Fruit fly (Drosophila melanogaster): ENCODE data around the gene pst.

pst gene

DNA sequence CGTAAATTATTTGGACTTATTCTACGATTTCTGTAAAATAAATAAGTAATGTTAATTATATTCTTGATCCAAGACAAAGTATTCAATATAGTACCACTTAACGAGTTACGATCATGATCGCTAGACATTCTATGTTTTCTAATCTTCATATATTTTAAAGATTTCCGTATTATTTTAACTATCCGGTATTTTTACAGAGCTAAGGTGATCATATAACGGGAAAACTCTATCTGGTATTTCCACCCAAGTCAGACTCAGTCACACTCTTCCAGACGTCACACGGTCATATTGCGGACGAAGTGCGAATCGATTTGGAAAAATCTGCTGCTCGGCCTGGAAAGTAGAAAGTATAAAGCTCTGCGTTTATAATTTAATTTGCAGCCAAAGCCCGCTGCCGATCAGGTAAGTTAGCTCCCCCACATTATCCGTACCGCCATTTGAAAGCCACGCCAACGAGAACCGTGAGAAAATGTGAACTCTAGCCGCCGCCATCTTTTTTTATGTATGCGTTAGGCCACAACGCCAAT, 20.8 kb downstream of the pst start, which contains the start of the genes lark and eco:
Gene lark, plus strand, starts transcription at position 51 of the 527 bp plus-strand sequence.
Gene eco, minus strand, starts transcription at position 125 of the 527 bp plus-strand sequence.
- TF ChIP-seq rn (GFP tag; IDR thresholded peaks at IDR 0.05) (no peak), CG4496 (GFP tag; IDR thresholded peaks at IDR 0.05) (0 out of 3 replicates have a peak, but pooled peaks have one; percentile 9), gl (tag; optimal IDR thresholded peaks at IDR 0.05) (peak; percentile 28), EcR (GFP tag; optimal IDR thresholded peaks at IDR 0.05) (peak; percentile 18), CG12605 (GFP tag; IDR thresholded peaks at IDR 0.05) (no peak), Ets98B (GFP tag; IDR thresholded peaks at IDR 0.05) (no peak), CG10348 (GFP tag; IDR thresholded peaks at IDR 0.05) (no peak), Pif1B (GFP tag; optimal IDR thresholded peaks at IDR 0.05) (no peak), CG8301 (tag; optimal IDR thresholded peaks at IDR 0.05) (no peak), CG9948 (tag; optimal IDR thresholded peaks at IDR 0.05) (no peak), CG8159 (tag; optimal IDR thresholded peaks at IDR 0.05) (no peak), Pif1A (GFP tag; optimal IDR thresholded peaks at IDR 0.05) (no peak), CG34367 (tag; optimal IDR thresholded peaks at IDR 0.05) (peak; percentile 14), CG13204 (GFP tag; optimal IDR thresholded peaks at IDR 0.05) (no peak), CG15710 (tag; optimal IDR thresholded peaks at IDR 0.05) (no peak), CG32121 (GFP tag; IDR thresholded peaks at IDR 0.05) (no peak), CG14655 (GFP tag; optimal IDR thresholded peaks at IDR 0.05) (no peak), fd96Ca (GFP tag; IDR thresholded peaks at IDR 0.05) (no peak), D1 (tag; optimal IDR thresholded peaks at IDR 0.05) (no peak), Snoo (tag; optimal IDR thresholded peaks at IDR 0.05) (no peak), CG17806 (tag; optimal IDR thresholded peaks at IDR 0.05) (no peak)

DNA sequence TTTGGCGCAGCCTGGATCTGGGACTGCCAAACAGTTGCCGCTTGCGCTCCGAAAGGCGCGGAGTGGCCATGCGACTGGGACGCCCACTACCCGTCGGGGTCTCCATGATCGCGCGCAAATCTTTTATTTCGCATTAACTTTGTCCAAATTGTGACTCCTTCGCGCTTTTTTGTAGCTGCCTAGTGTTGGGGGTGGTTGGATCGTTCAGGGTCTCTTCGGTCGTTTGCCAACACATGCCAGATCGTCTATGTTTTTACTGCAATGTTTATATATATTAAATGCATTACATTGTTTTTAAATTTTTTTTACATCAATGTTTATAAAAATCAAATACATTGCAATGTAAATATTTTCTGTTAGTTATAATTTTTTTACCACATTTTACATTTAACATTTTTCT, 21.3 kb downstream of the pst start:
- TF ChIP-seq CG13204 (GFP tag; optimal IDR thresholded peaks at IDR 0.05) (no peak), CG14655 (GFP tag; optimal IDR thresholded peaks at IDR 0.05) (no peak), CG32121 (GFP tag; IDR thresholded peaks at IDR 0.05) (no peak), CG9948 (tag; optimal IDR thresholded peaks at IDR 0.05) (no peak), rn (GFP tag; IDR thresholded peaks at IDR 0.05) (no peak), EcR (GFP tag; optimal IDR thresholded peaks at IDR 0.05) (no peak), CG8159 (tag; optimal IDR thresholded peaks at IDR 0.05) (no peak), CG17806 (tag; optimal IDR thresholded peaks at IDR 0.05) (no peak), Pif1B (GFP tag; optimal IDR thresholded peaks at IDR 0.05) (no peak), CG10348 (GFP tag; IDR thresholded peaks at IDR 0.05) (no peak), fd96Ca (GFP tag; IDR thresholded peaks at IDR 0.05) (no peak), Snoo (tag; optimal IDR thresholded peaks at IDR 0.05) (no peak), Pif1A (GFP tag; optimal IDR thresholded peaks at IDR 0.05) (no peak), CG15710 (tag; optimal IDR thresholded peaks at IDR 0.05) (no peak), CG12605 (GFP tag; IDR thresholded peaks at IDR 0.05) (no peak), Ets98B (GFP tag; IDR thresholded peaks at IDR 0.05) (no peak), D1 (tag; optimal IDR thresholded peaks at IDR 0.05) (no peak), CG34367 (tag; optimal IDR thresholded peaks at IDR 0.05) (no peak), gl (tag; optimal IDR thresholded peaks at IDR 0.05) (no peak)

DNA sequence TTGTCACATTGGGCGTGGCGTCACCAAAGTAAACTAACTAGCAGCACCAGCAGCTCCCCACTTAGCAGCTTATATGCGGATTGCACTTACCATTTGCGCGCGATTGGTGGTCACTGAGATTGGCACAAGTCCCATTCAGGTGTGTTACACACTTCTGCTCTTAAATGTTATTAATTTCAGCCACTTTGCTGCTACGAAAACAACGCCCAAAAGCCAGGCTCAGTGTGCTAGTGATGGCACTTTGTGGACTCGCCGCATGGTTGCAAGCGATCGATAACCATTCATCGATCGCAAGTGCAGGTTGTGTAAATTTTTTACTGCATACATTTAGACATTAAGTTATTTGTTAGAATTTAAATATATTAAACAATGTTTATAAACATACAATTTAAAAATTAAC, 25.1 kb downstream of the pst start, which contains the start of the genes wrm1 and wrm2:
Gene wrm1, minus strand, starts transcription at position 237 of the 400 bp plus-strand sequence.
Gene wrm2, minus strand, starts transcription at position 237 of the 400 bp plus-strand sequence.
- TF ChIP-seq CG4496 (GFP tag; IDR thresholded peaks at IDR 0.05) (0 out of 3 replicates have a peak, but pooled peaks have one; percentile 16), Snoo (tag; optimal IDR thresholded peaks at IDR 0.05) (no peak), CG14655 (GFP tag; optimal IDR thresholded peaks at IDR 0.05) (no peak)

DNA sequence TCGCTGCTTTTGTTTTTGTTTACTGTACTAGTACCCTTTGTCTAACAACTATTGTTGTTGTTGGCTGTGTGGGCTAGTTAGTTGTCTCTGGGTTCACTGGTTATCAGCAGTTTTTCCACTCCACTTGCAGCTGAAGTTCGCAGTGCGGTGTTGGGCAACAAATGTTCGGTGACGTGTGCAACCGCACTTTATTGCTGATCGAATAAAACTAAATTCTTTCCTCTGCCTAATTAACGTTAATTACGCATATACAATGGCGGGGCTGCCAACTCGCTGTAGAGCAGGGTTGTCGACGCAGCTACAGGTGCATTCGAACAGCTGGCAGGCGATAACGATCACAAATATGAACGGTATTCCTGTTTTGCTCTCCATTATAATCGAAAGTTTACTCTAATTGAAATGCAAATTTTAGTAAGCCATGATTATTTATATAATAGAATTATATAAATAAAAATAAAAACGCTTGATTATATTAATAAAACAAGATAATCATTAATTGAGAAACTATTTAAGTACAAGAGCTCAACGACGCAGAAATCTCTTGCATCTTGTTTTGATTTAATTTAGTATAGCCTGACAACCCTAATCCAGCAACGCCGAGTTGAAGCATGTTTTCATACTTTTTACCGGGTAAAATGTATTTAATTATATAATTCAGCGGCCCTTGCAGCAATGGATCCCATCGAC, 31.4 kb downstream of the pst start, which contains the start of the genes mrva, CG42307 and mus312:
Gene mrva, minus strand, starts transcription at position 276 of the 687 bp plus-strand sequence.
Gene CG42307, plus strand, starts transcription at position 566 of the 687 bp plus-strand sequence.
Gene mus312, plus strand, starts transcription at position 566 of the 687 bp plus-strand sequence.
- peak; percentile 82 for TF ChIP-seq Snoo (tag; optimal IDR thresholded peaks at IDR 0.05)
- TF ChIP-seq CG14655 (GFP tag; optimal IDR thresholded peaks at IDR 0.05): no peak
- TF ChIP-seq CG13204 (GFP tag; optimal IDR thresholded peaks at IDR 0.05): no peak
- TF ChIP-seq CG17806 (tag; optimal IDR thresholded peaks at IDR 0.05): peak; percentile 83
- TF ChIP-seq Ets98B (GFP tag; IDR thresholded peaks at IDR 0.05): peak; percentile 57
- TF ChIP-seq CG15710 (tag; optimal IDR thresholded peaks at IDR 0.05): peak; percentile 90
- TF ChIP-seq CG10348 (GFP tag; IDR thresholded peaks at IDR 0.05): no peak
- TF ChIP-seq CG8301 (tag; optimal IDR thresholded peaks at IDR 0.05): no peak
- TF ChIP-seq CG32121 (GFP tag; IDR thresholded peaks at IDR 0.05): peak; percentile 79
- peak; percentile 23; the same call in 1 of the 3 replicates for TF ChIP-seq fd96Ca (GFP tag; IDR thresholded peaks at IDR 0.05)
- no peak for TF ChIP-seq Pif1B (GFP tag; optimal IDR thresholded peaks at IDR 0.05)
- TF ChIP-seq CG4496 (GFP tag; IDR thresholded peaks at IDR 0.05): peak; percentile 82
- peak; percentile 51; the same call in 1 of the 2 replicates for TF ChIP-seq CG12605 (GFP tag; IDR thresholded peaks at IDR 0.05)
- TF ChIP-seq EcR (GFP tag; optimal IDR thresholded peaks at IDR 0.05): peak; percentile 70
- no peak for TF ChIP-seq Pif1A (GFP tag; optimal IDR thresholded peaks at IDR 0.05)
- peak; percentile 73 for TF ChIP-seq CG34367 (tag; optimal IDR thresholded peaks at IDR 0.05)
- TF ChIP-seq CG8159 (tag; optimal IDR thresholded peaks at IDR 0.05): peak; percentile 89
- TF ChIP-seq gl (tag; optimal IDR thresholded peaks at IDR 0.05): no peak
- TF ChIP-seq D1 (tag; optimal IDR thresholded peaks at IDR 0.05): no peak
- TF ChIP-seq CG9948 (tag; optimal IDR thresholded peaks at IDR 0.05): peak; percentile 80
- TF ChIP-seq rn (GFP tag; IDR thresholded peaks at IDR 0.05): no peak

DNA sequence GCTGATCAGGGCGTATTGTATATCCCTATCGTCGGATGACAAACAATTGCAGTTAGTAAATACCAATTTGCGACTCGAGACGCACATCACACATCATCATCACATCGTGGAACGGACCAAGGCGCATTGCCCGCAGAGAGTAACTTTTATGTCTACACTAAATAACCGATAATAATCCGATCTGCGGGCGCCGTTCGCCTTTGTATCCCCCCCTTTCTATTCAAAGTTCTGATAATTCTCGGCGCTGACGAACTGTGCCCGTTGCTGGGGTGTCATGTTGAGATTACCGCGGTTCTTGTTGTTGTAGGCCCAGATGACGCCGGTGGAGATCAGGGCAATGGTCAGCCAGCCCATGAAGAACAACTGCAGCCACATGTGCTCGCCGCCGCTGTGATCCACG, 33.4 kb downstream of the pst start:
- no peak for TF ChIP-seq CG15710 (tag; optimal IDR thresholded peaks at IDR 0.05)
- TF ChIP-seq EcR (GFP tag; optimal IDR thresholded peaks at IDR 0.05): peak; percentile 53

Data from whole organism, pupa.